Fruit fly (Drosophila melanogaster) Kc167 (cell line): ENCODE measurements around the gene Hsp70Aa.

ENCODE experiments used
- h ChIP-seq: fragments of >200 bp; optimal IDR thresholded peaks from 3 replicates; lab custom pipeline; 2018; ENCODE audit warnings: missing external identifiers
- insv ChIP-seq: fragments of >200 bp; optimal IDR thresholded peaks from 3 replicates; lab custom pipeline; 2018; ENCODE audit warnings: missing external identifiers
- psq ChIP-seq: fragments of >200 bp; optimal IDR thresholded peaks from 2 replicates; lab custom pipeline; 2017; ENCODE audit warnings: missing external identifiers

DNA sequence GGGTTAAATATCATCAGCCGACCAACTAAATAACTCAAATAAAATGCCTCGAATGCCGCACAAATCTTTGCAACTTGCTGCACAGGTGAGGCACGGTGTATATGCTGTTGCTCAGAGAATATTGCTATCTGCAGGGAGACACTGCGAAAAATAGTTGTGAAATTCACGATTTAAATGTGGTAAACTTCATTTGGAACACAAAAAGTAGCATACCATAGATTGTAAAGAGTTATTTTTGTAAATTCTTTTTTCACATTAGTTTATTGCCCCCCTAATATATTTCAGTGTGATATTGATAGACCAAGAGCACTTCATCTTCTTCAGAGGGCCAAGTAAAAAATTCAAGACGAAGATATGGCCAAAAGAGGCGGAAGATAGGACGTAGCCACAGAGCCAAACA is 35.7 kb downstream of the Hsp70Aa start:
- TF ChIP-seq insv (lab: Kevin White, UChicago) = no peak
- TF ChIP-seq psq (lab: Kevin White, UChicago) = no peak
- no peak for TF ChIP-seq h (lab: Kevin White, UChicago)
